Worm (Caenorhabditis elegans): ENCODE measurements around the gene Y102F5A.1.

Y102F5A.1 gene

ce11 chrX:11791364-11792221 lies 7.5 kb upstream of the Y102F5A.1 start (continued):
- TF ChIP-seq zip-2 (tag; optimal IDR thresholded peaks at IDR 0.05) (no peak), gei-8 (GFP tag; optimal IDR thresholded peaks at IDR 0.05) (no peak), ctbp-1 (GFP tag; IDR thresholded peaks at IDR 0.05) (no peak), F26F4.8 (GFP tag; conservative IDR thresholded peaks at IDR 0.05) (no peak), hlh-30 (tag; optimal IDR thresholded peaks at IDR 0.05; ENCODE audit: insufficient read depth) (peak; percentile 84), php-3 (GFP tag; IDR thresholded peaks at IDR 0.05) (peak; percentile 36; the same call in 1 of the 2 replicates), madf-9 (GFP tag; conservative IDR thresholded peaks at IDR 0.05) (no peak), unc-39 (tag; optimal IDR thresholded peaks at IDR 0.05) (no peak), unc-130 (GFP tag; optimal IDR thresholded peaks at IDR 0.05) (no peak), madf-5 (GFP tag; IDR thresholded peaks at IDR 0.05) (no peak), pha-4 (GFP tag; IDR thresholded peaks at IDR 0.05) (peak; percentile 8; the same call in 1 of the 2 replicates), pha-4 (tag; optimal IDR thresholded peaks at IDR 0.05) (no peak), R02D3.7 (tag; optimal IDR thresholded peaks at IDR 0.05) (no peak), ceh-82 (tag; optimal IDR thresholded peaks at IDR 0.05) (no peak), vab-7 (GFP tag; IDR thresholded peaks at IDR 0.05) (no peak), arid-1 (GFP tag; conservative IDR thresholded peaks at IDR 0.05) (no peak), dmd-6 (GFP tag; IDR thresholded peaks at IDR 0.05) (peak; percentile 58), ceh-28 (tag; optimal IDR thresholded peaks at IDR 0.05) (no peak), nhr-42 (GFP tag; IDR thresholded peaks at IDR 0.05) (0 out of 2 replicates have a peak, but pooled peaks have one; percentile 13), saeg-2 (GFP tag; IDR thresholded peaks at IDR 0.05) (no peak), zip-11 (GFP tag; IDR thresholded peaks at IDR 0.05) (no peak), dpl-1 (GFP tag; optimal IDR thresholded peaks at IDR 0.05) (no peak), Y5F2A.4 (GFP tag; optimal IDR thresholded peaks at IDR 0.05) (no peak), nhr-25 (tag; optimal IDR thresholded peaks at IDR 0.05; ENCODE audit: borderline replicate concordance, insufficient read depth) (no peak), spr-3 (GFP tag; optimal IDR thresholded peaks at IDR 0.05) (no peak), ceh-20 (GFP tag; IDR thresholded peaks at IDR 0.05) (no peak), nhr-77 (tag; optimal IDR thresholded peaks at IDR 0.05) (no peak), Y75B8A.6 (GFP tag; IDR thresholded peaks at IDR 0.05) (no peak), hif-1 (tag; optimal IDR thresholded peaks at IDR 0.05) (peak in 1 of 2 experiments; percentile 12), hmg-1.1 (GFP tag; IDR thresholded peaks at IDR 0.05) (no peak; the same call in 1 of the 2 replicates), lsy-2 (tag; optimal IDR thresholded peaks at IDR 0.05) (peak; percentile 5 to 20), nhr-28 (tag; optimal IDR thresholded peaks at IDR 0.05) (peak; percentile 92), sdz-12 (GFP tag; optimal IDR thresholded peaks at IDR 0.05) (no peak), nhr-48 (tag; optimal IDR thresholded peaks at IDR 0.05) (peak; percentile 65), attf-4 (tag; optimal IDR thresholded peaks at IDR 0.05) (no peak), tag-97 (GFP tag; IDR thresholded peaks at IDR 0.05) (no peak), F10B5.3 (tag; optimal IDR thresholded peaks at IDR 0.05) (peak; percentile 60), nhr-102 (tag; optimal IDR thresholded peaks at IDR 0.05) (peak; percentile 58), nhr-10 (tag; optimal IDR thresholded peaks at IDR 0.05) (peak; percentile 52), zfp-2 (tag; optimal IDR thresholded peaks at IDR 0.05) (no peak), nhr-76 (tag; optimal IDR thresholded peaks at IDR 0.05) (no peak), fkh-10 (GFP tag; optimal IDR thresholded peaks at IDR 0.05) (no peak), hlh-11 (tag; optimal IDR thresholded peaks at IDR 0.05) (peak; percentile 88), F37D6.2 (tag; optimal IDR thresholded peaks at IDR 0.05) (no peak), snpc-4 (tag; optimal IDR thresholded peaks at IDR 0.05) (no peak), spr-1 (tag; optimal IDR thresholded peaks at IDR 0.05) (no peak), nhr-111 (GFP tag; optimal IDR thresholded peaks at IDR 0.05) (no peak), aha-1 (tag) (peak; percentile 86), lin-13 (GFP tag; optimal IDR thresholded peaks at IDR 0.05) (peak; percentile 51)

All from whole organism, L4 larva.